Worm (Caenorhabditis elegans) whole organism, late embryonic: ENCODE results near the gene F56H11.2.

Experiments
- C08G9.2 ChIP-seq: sonication (generic microtip); optimal IDR thresholded peaks from 2 replicates; lab custom pipeline; 2016; ENCODE audit warnings: mild to moderate bottlenecking, missing genetic modification characterization, moderate library complexity, missing compliant biosample characterization
- C38D4.7 ChIP-seq: fragments of 200-800 bp; sonication (Bioruptor generic); optimal IDR thresholded peaks from 2 replicates; lab custom pipeline; 2018; ENCODE audit warnings: mild to moderate bottlenecking, missing genetic modification characterization, moderate library complexity, missing compliant biosample characterization
- F13H6.1 ChIP-seq: sonication (generic microtip); optimal IDR thresholded peaks from 2 replicates; lab custom pipeline; 2016; ENCODE audit warnings: missing genetic modification characterization, missing compliant biosample characterization
- K09A11.1 ChIP-seq: sonication (generic microtip); optimal IDR thresholded peaks from 2 replicates; lab custom pipeline; 2017; ENCODE audit warnings: antibody characterized with exemption, mild to moderate bottlenecking, missing genetic modification characterization, missing compliant biosample characterization; ENCODE audit not compliant: insufficient read depth
- ahr-1 ChIP-seq: sonication (generic microtip); optimal IDR thresholded peaks from 2 replicates; lab custom pipeline; 2016; ENCODE audit warnings: missing genetic modification characterization, missing compliant biosample characterization
- ama-1 ChIP-seq: fragments of 150-350 bp; optimal IDR thresholded peaks from 2 replicates; lab custom pipeline; 2014
- ceh-19 ChIP-seq: fragments of 200-800 bp; sonication (Bioruptor generic); optimal IDR thresholded peaks from 2 replicates; lab custom pipeline; 2018; ENCODE audit warnings: mild to moderate bottlenecking, missing genetic modification characterization, missing compliant biosample characterization
- ceh-30 ChIP-seq: fragments of 150-350 bp; optimal IDR thresholded peaks from 2 replicates; lab custom pipeline; 2014; ENCODE audit warnings: missing biosample characterization, missing genetic modification characterization
- ceh-31 ChIP-seq: sonication (generic microtip); optimal IDR thresholded peaks from 2 replicates; lab custom pipeline; 2016; ENCODE audit warnings: missing genetic modification characterization, missing compliant biosample characterization
- ceh-34 ChIP-seq: sonication (generic microtip); optimal IDR thresholded peaks from 2 replicates; lab custom pipeline; 2016; ENCODE audit warnings: mild to moderate bottlenecking, missing genetic modification characterization, missing compliant biosample characterization
- ceh-45 ChIP-seq: fragments of 200-800 bp; sonication (Bioruptor generic); IDR thresholded peaks from 2 replicates; pipeline ENCODE4 v1.3.6; 2022; ENCODE audit warnings: missing genetic modification reagents, missing genetic modification characterization, missing compliant biosample characterization
- ceh-48 ChIP-seq: sonication (generic microtip); optimal IDR thresholded peaks from 2 replicates; lab custom pipeline; 2016; ENCODE audit warnings: missing genetic modification characterization, inconsistent platforms, missing compliant biosample characterization
- ceh-6 ChIP-seq: fragments of 200-800 bp; sonication (Bioruptor generic); optimal IDR thresholded peaks from 2 replicates; lab custom pipeline; 2018; ENCODE audit warnings: mild to moderate bottlenecking, missing genetic modification characterization, missing compliant biosample characterization
- dmd-4 ChIP-seq: sonication (generic microtip); optimal IDR thresholded peaks from 2 replicates; lab custom pipeline; 2016; ENCODE audit warnings: borderline replicate concordance, missing genetic modification characterization, missing compliant biosample characterization
- dve-1 ChIP-seq: sonication (generic microtip); optimal IDR thresholded peaks from 2 replicates; lab custom pipeline; 2017; ENCODE audit warnings: antibody characterized with exemption, mild to moderate bottlenecking, missing genetic modification characterization, missing compliant biosample characterization
- elt-4 ChIP-seq: sonication (generic microtip); optimal IDR thresholded peaks from 2 replicates; lab custom pipeline; 2016; ENCODE audit warnings: missing genetic modification characterization, missing compliant biosample characterization
- eyg-1 ChIP-seq: sonication (generic microtip); optimal IDR thresholded peaks from 2 replicates; lab custom pipeline; 2016; ENCODE audit warnings: missing genotype, missing genetic modification characterization, missing compliant biosample characterization
- fax-1 ChIP-seq: sonication (generic microtip); optimal IDR thresholded peaks from 2 replicates; lab custom pipeline; 2016; ENCODE audit warnings: missing genotype, missing genetic modification characterization, missing compliant biosample characterization
- fkh-6 ChIP-seq: sonication (generic microtip); optimal IDR thresholded peaks from 2 replicates; lab custom pipeline; 2016; ENCODE audit warnings: missing genetic modification characterization, missing compliant biosample characterization
- hlh-13 ChIP-seq: fragments of 200-800 bp; sonication (Bioruptor generic); optimal IDR thresholded peaks from 2 replicates; lab custom pipeline; 2018; ENCODE audit warnings: mild to moderate bottlenecking, missing genetic modification characterization, missing compliant biosample characterization
- hlh-30 ChIP-seq: sonication (generic microtip); optimal IDR thresholded peaks from 2 replicates; lab custom pipeline; 2017; ENCODE audit warnings: antibody characterized with exemption, missing genetic modification characterization, missing compliant biosample characterization; ENCODE audit not compliant: insufficient read depth
- hlh-6 ChIP-seq: sonication (generic microtip); optimal IDR thresholded peaks from 2 replicates; lab custom pipeline; 2016; ENCODE audit warnings: missing genotype, missing genetic modification characterization, missing compliant biosample characterization
- hlh-8 ChIP-seq: sonication (generic microtip); optimal IDR thresholded peaks from 2 replicates; lab custom pipeline; 2016; ENCODE audit warnings: missing genotype, missing genetic modification characterization, missing compliant biosample characterization
- madf-2 ChIP-seq: sonication (generic microtip); optimal IDR thresholded peaks from 2 replicates; lab custom pipeline; 2017; ENCODE audit warnings: missing genetic modification characterization, missing compliant biosample characterization
- nfya-1 ChIP-seq: sonication (generic microtip); optimal IDR thresholded peaks from 2 replicates; lab custom pipeline; 2017; ENCODE audit warnings: missing genetic modification characterization, mild to moderate bottlenecking, missing compliant biosample characterization, antibody characterized with exemption, moderate library complexity
- nhr-11 ChIP-seq: fragments of 150-350 bp; optimal IDR thresholded peaks from 2 replicates; lab custom pipeline; 2014; ENCODE audit warnings: missing biosample characterization, missing genetic modification characterization
- odd-2 ChIP-seq: sonication (generic microtip); optimal IDR thresholded peaks from 2 replicates; lab custom pipeline; 2017; ENCODE audit warnings: antibody characterized with exemption, mild to moderate bottlenecking, missing genetic modification characterization, missing compliant biosample characterization
- pag-3 ChIP-seq: sonication (generic microtip); optimal IDR thresholded peaks from 2 replicates; lab custom pipeline; 2016; ENCODE audit warnings: missing compliant biosample characterization, missing genetic modification characterization, borderline replicate concordance
- pha-4 ChIP-seq: fragments of 150-350 bp; optimal IDR thresholded peaks from 2 replicates; lab custom pipeline; 2018; ENCODE audit warnings: missing biosample characterization, missing genetic modification reagents, missing genetic modification characterization
- pros-1 ChIP-seq: fragments of 150-350 bp; optimal IDR thresholded peaks from 2 replicates; lab custom pipeline; 2014; ENCODE audit warnings: missing biosample characterization, missing genetic modification reagents, missing genetic modification characterization
- ref-2 ChIP-seq: sonication (generic microtip); optimal IDR thresholded peaks from 2 replicates; lab custom pipeline; 2016; ENCODE audit warnings: missing genetic modification characterization, missing compliant biosample characterization
- sdc-2 ChIP-seq: sonication (generic microtip); optimal IDR thresholded peaks from 2 replicates; lab custom pipeline; 2016; ENCODE audit warnings: missing genotype, missing genetic modification characterization, missing compliant biosample characterization
- sox-2 ChIP-seq: fragments of 200-800 bp; sonication (Bioruptor generic); IDR thresholded peaks from 2 replicates; pipeline ENCODE4 v1.3.6; 2022; ENCODE audit warnings: missing genetic modification reagents, missing genetic modification characterization, missing compliant biosample characterization
- sox-4 ChIP-seq: sonication (generic microtip); optimal IDR thresholded peaks from 2 replicates; lab custom pipeline; 2017; ENCODE audit warnings: mild to moderate bottlenecking, missing genetic modification characterization, inconsistent platforms, missing compliant biosample characterization
- syd-9 ChIP-seq: sonication (generic microtip); optimal IDR thresholded peaks from 2 replicates; lab custom pipeline; 2016; ENCODE audit warnings: mild to moderate bottlenecking, missing genetic modification characterization, moderate library complexity, missing compliant biosample characterization
- unc-42 ChIP-seq: sonication (generic microtip); optimal IDR thresholded peaks from 2 replicates; lab custom pipeline; 2016; ENCODE audit warnings: missing genotype, missing genetic modification characterization, missing compliant biosample characterization
- unc-55 ChIP-seq: sonication (generic microtip); optimal IDR thresholded peaks from 2 replicates; lab custom pipeline; 2017; ENCODE audit warnings: missing biosample characterization, missing genetic modification reagents, missing genetic modification characterization
- unc-86 ChIP-seq: sonication (generic microtip); optimal IDR thresholded peaks from 2 replicates; lab custom pipeline; 2016; ENCODE audit warnings: missing genetic modification characterization, missing compliant biosample characterization
- ztf-16 ChIP-seq: sonication (generic microtip); optimal IDR thresholded peaks from 2 replicates; lab custom pipeline; 2017; ENCODE audit warnings: missing genetic modification characterization, missing compliant biosample characterization

Gene F56H11.2

DNA sequence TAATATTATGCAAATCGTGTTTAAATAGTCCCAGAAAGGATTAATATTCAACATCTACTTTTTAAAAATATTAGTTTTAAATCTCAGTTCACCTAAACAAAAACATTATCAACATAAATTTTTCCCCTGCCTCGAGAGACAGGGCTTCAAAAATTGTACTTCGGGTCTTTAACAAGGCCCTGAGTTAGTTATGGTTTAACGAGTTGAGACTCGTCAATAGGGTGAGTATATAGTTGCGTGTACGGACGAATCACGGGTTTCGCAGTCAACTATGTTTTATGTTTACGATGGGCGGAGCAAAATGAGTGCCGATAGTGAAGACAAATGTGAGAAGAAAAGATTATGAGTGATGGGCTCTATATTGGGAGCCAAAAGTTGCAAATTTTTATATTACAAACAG, 21.3 kb downstream of the F56H11.2 start:
- no peak for TF ChIP-seq ref-2 (tag; lab: Kevin White, UChicago)
- TF ChIP-seq elt-4: no peak
- TF ChIP-seq unc-42: no peak
- TF ChIP-seq eyg-1 (tag; lab: Kevin White, UChicago): no peak
- no peak for TF ChIP-seq F13H6.1
- TF ChIP-seq fkh-6 (tag; lab: Kevin White, UChicago): no peak
- no peak for TF ChIP-seq ceh-34 (tag; lab: Kevin White, UChicago)
- TF ChIP-seq ceh-19 (GFP tag; lab: Kevin White, UChicago): no peak
- TF ChIP-seq sox-4 (tag; lab: Kevin White, UChicago): no peak
- TF ChIP-seq C38D4.7 (GFP tag; lab: Kevin White, UChicago): no peak
- TF ChIP-seq fax-1: no peak
- no peak for TF ChIP-seq nfya-1 (tag; lab: Kevin White, UChicago)
- TF ChIP-seq dve-1: no peak

DNA sequence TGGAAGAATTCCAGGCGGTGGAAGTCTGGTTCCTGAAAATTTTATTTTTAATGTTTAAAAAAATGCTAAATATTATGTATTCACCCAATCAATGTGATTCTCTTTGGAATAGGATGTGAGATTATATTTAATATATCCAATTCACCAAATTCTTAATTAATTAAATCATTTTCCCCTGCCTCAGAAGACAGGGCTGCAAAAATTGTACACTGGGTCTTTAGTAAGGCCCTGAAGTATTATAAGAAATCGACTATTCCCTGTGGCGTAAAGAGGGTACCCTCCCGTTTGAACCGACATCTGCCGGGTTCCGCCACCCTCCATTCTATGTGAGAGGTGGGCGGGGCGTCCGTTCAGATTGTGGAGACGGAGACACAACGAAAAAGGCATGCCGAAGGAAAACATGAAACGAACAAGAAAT, 21.7 kb downstream of the F56H11.2 start:
- TF ChIP-seq K09A11.1 (tag; lab: Kevin White, UChicago): no peak
- TF ChIP-seq dve-1: no peak
- TF ChIP-seq syd-9 (tag; lab: Kevin White, UChicago): no peak
- peak; percentile 77 for TF ChIP-seq pros-1 (tag; lab: Kevin White, UChicago)
- TF ChIP-seq sdc-2 (tag; lab: Kevin White, UChicago): peak; percentile 7
- no peak for TF ChIP-seq hlh-13
- TF ChIP-seq unc-55: peak; percentile 27
- TF ChIP-seq dmd-4 (tag; lab: Kevin White, UChicago): no peak
- TF ChIP-seq C38D4.7 (GFP tag; lab: Kevin White, UChicago): no peak
- no peak for TF ChIP-seq madf-2
- peak; percentile 31 for TF ChIP-seq ceh-31 (tag; lab: Kevin White, UChicago)
- no peak for TF ChIP-seq eyg-1 (tag; lab: Kevin White, UChicago)
- TF ChIP-seq nfya-1 (tag; lab: Kevin White, UChicago): peak; percentile 69
- peak; percentile 1 for TF ChIP-seq ceh-48
- no peak for TF ChIP-seq ceh-45
- no peak for TF ChIP-seq hlh-30 (tag; lab: Kevin White, UChicago)
- TF ChIP-seq unc-42: peak; percentile 67
- TF ChIP-seq hlh-6: no peak
- TF ChIP-seq elt-4: no peak
- peak; percentile 67 for TF ChIP-seq ama-1 (lab: Kevin White, UChicago)
- no peak for TF ChIP-seq odd-2 (tag; lab: Kevin White, UChicago)
- TF ChIP-seq ceh-6 (GFP tag; lab: Kevin White, UChicago): no peak
- TF ChIP-seq, all 69 proteins: peak for 8

DNA sequence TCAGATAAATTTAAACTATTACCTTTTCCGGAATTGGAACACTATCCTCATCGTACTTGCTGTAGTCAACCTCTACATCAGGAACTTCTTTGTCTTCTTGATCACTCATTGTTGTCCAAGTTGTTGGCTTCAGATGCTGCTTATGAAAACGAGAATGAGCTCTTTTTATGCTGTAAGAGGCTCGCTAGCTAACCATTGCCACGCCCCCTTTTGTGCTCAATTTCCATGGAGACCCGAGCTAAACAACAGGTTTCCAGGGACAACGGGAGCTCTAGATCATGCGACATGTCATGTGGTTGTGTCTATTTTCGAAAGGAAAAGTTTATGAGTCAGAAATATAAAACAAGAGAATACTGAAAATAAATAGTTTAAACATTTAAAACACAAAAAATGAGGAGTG, 22.5 kb downstream of the F56H11.2 start, which contains the start of gene C33A12.4:
C33A12.4 (minus strand) TSS at position 131 of the 400 bp plus-strand sequence.
- TF ChIP-seq C38D4.7 (GFP tag; lab: Kevin White, UChicago) (no peak), odd-2 (tag; lab: Kevin White, UChicago) (no peak), C08G9.2 (no peak), hlh-13 (no peak), nhr-11 (no peak), nfya-1 (tag; lab: Kevin White, UChicago) (no peak), ceh-30 (tag; lab: Kevin White, UChicago) (no peak), ceh-34 (tag; lab: Kevin White, UChicago) (no peak), unc-86 (no peak), ahr-1 (tag; lab: Kevin White, UChicago) (no peak), elt-4 (no peak), ztf-16 (no peak), eyg-1 (tag; lab: Kevin White, UChicago) (no peak), sox-2 (GFP tag; lab: Robert Waterston, UW) (no peak), F13H6.1 (no peak), pha-4 (no peak)
- TF ChIP-seq, all 69 proteins: peak for 0

- TF ChIP-seq pag-3: no peak
- no peak for TF ChIP-seq hlh-8 (tag; lab: Kevin White, UChicago)
These were observed 24.4 kb downstream of the F56H11.2 start, which contains the start of gene ethe-1 for ce11 chrIV:9508612-9509011. ethe-1 (minus strand) TSS chrIV:9508761.
